Fruit fly (Drosophila melanogaster) whole organism, pupa: ENCODE results near the gene BNIP3.

ENCODE experiments used
- CG10348 ChIP-seq: fragments of 200-800 bp; sonication (Bioruptor generic); IDR thresholded peaks from 2 replicates; pipeline ENCODE4 v1.3.6; 2022; ENCODE audit warnings: missing biosample characterization, missing genetic modification characterization
- CG12605 ChIP-seq: fragments of 200-800 bp; sonication (Bioruptor generic); IDR thresholded peaks from 2 replicates; pipeline ENCODE4 v1.3.6; 2022; ENCODE audit warnings: missing biosample characterization, missing genetic modification characterization
- CG14655 ChIP-seq: fragments of 200-800 bp; sonication (Bioruptor generic); optimal IDR thresholded peaks from 3 replicates; lab custom pipeline; 2017; ENCODE audit warnings: mild to moderate bottlenecking, missing biosample characterization, missing genetic modification reagents, missing genetic modification characterization
- CG15710 ChIP-seq: fragments of 200-800 bp; sonication (Bioruptor generic); optimal IDR thresholded peaks from 2 replicates; lab custom pipeline; 2018; ENCODE audit warnings: missing biosample characterization, mild to moderate bottlenecking, missing genetic modification characterization, moderate library complexity
- CG8159 ChIP-seq: fragments of 200-800 bp; sonication (Bioruptor generic); optimal IDR thresholded peaks from 3 replicates; lab custom pipeline; 2018; ENCODE audit warnings: missing biosample characterization, mild to moderate bottlenecking, missing genetic modification characterization, moderate library complexity
- CG8301 ChIP-seq: fragments of 200-800 bp; sonication (Bioruptor generic); optimal IDR thresholded peaks from 2 replicates; lab custom pipeline; 2018; ENCODE audit warnings: missing biosample characterization, mild to moderate bottlenecking, missing genetic modification characterization

- TF ChIP-seq CG10348 (no peak), CG12605 (no peak), CG8159 (tag; lab: Kevin White, UChicago) (no peak), CG15710 (no peak), CG14655 (GFP tag; lab: Kevin White, UChicago) (no peak), CG8301 (tag; lab: Kevin White, UChicago) (no peak)
Observed at dm6 chr3L:20548201-20548854, 29.1 kb upstream of the BNIP3 start.
